Fruit fly (Drosophila melanogaster): ENCODE data around the gene ValRS-m.

- no peak for TF ChIP-seq CG8478 (optimal IDR thresholded peaks at IDR 0.05)
- no peak for TF ChIP-seq CTCF (optimal IDR thresholded peaks at IDR 0.05)
These were observed 1.9 kb upstream of the ValRS-m start, which contains the start of the genes CG5653 and CG5021 for dm6 chr3L:8966324-8967011.
